Worm (Caenorhabditis elegans) whole organism, early embryonic: ENCODE results near the gene F55H2.5.

Source experiments
- B0310.2 ChIP-seq: sonication (generic microtip); optimal IDR thresholded peaks from 2 replicates; lab custom pipeline; 2016; ENCODE audit warnings: mild to moderate bottlenecking, missing genetic modification characterization, missing compliant biosample characterization
- F13C5.2 ChIP-seq: sonication (generic microtip); optimal IDR thresholded peaks from 2 replicates; lab custom pipeline; 2017; ENCODE audit warnings: mild to moderate bottlenecking, missing genetic modification characterization, inconsistent platforms, missing compliant biosample characterization
- aly-1 ChIP-seq: sonication (generic microtip); optimal IDR thresholded peaks from 2 replicates; lab custom pipeline; 2016; ENCODE audit warnings: missing genetic modification characterization, missing compliant biosample characterization
- ama-1 ChIP-seq: fragments of 150-350 bp; optimal IDR thresholded peaks from 2 replicates; lab custom pipeline; 2014
- ceh-13 ChIP-seq: fragments of 200-800 bp; sonication (Bioruptor generic); optimal IDR thresholded peaks from 2 replicates; lab custom pipeline; 2018; ENCODE audit warnings: mild to moderate bottlenecking, missing genetic modification characterization, missing compliant biosample characterization
- ceh-36 ChIP-seq: sonication (generic microtip); optimal IDR thresholded peaks from 2 replicates; lab custom pipeline; 2016; ENCODE audit warnings: missing genetic modification characterization, inconsistent platforms, missing compliant biosample characterization
- ets-7 ChIP-seq: sonication (generic microtip); optimal IDR thresholded peaks from 2 replicates; lab custom pipeline; 2016; ENCODE audit warnings: missing genotype, missing genetic modification characterization, missing compliant biosample characterization
- flt-1 ChIP-seq: fragments of 200-800 bp; sonication (Bioruptor generic); IDR thresholded peaks from 2 replicates; pipeline ENCODE4 v1.3.6; 2022; ENCODE audit warnings: missing genetic modification characterization, missing compliant biosample characterization
- hmbx-1 ChIP-seq: sonication (generic microtip); optimal IDR thresholded peaks from 2 replicates; lab custom pipeline; 2016; ENCODE audit warnings: mild to moderate bottlenecking, missing genetic modification characterization, missing compliant biosample characterization
- hmg-4 ChIP-seq: fragments of 200-800 bp; sonication (Bioruptor generic); optimal IDR thresholded peaks from 2 replicates; lab custom pipeline; 2018; ENCODE audit warnings: mild to moderate bottlenecking, missing genetic modification characterization, missing compliant biosample characterization
- hnd-1 ChIP-seq: sonication (generic microtip); optimal IDR thresholded peaks from 2 replicates; lab custom pipeline; 2016; ENCODE audit warnings: missing genetic modification characterization, missing compliant biosample characterization
- pes-1 ChIP-seq: fragments of 200-800 bp; sonication (Bioruptor generic); IDR thresholded peaks from 2 replicates; pipeline ENCODE4 v1.3.6; 2022; ENCODE audit warnings: missing genetic modification reagents, missing genetic modification characterization, missing compliant biosample characterization
- scrt-1 ChIP-seq: fragments of 200-800 bp; sonication (Bioruptor generic); IDR thresholded peaks from 2 replicates; pipeline ENCODE4 v1.3.6; 2022; ENCODE audit warnings: missing genetic modification characterization, missing compliant biosample characterization
- sea-1 ChIP-seq: fragments of 200-800 bp; sonication (Bioruptor generic); conservative IDR thresholded peaks from 2 replicates; pipeline ENCODE4 v1.3.6; 2022; ENCODE audit warnings: missing genetic modification characterization, missing compliant biosample characterization
- tbx-11 ChIP-seq: fragments of 200-800 bp; sonication (Bioruptor generic); IDR thresholded peaks from 2 replicates; pipeline ENCODE4 v1.3.6; 2022; ENCODE audit warnings: missing genetic modification characterization, missing compliant biosample characterization
- tbx-37 ChIP-seq: fragments of 200-800 bp; sonication (Bioruptor generic); conservative IDR thresholded peaks from 2 replicates; pipeline ENCODE4 v1.3.6; 2022; ENCODE audit warnings: missing genetic modification reagents, missing genetic modification characterization, missing compliant biosample characterization
- tra-4 ChIP-seq: sonication (generic microtip); optimal IDR thresholded peaks from 2 replicates; lab custom pipeline; 2017; ENCODE audit warnings: missing genetic modification characterization, missing compliant biosample characterization

Gene F55H2.5

ce11 chrIII:9544125-9544524 lies 32.9 kb downstream of the F55H2.5 start, which contains the start of gene ZK1098.9:
ZK1098.9 (plus strand) TSS chrIII:9544425.
- TF ChIP-seq tbx-11 (no peak), tra-4 (tag; lab: Kevin White, UChicago) (no peak), ceh-36 (tag; lab: Kevin White, UChicago) (no peak), F13C5.2 (tag; lab: Kevin White, UChicago) (no peak), sea-1 (GFP tag; lab: Robert Waterston, UW) (no peak), pes-1 (GFP tag; lab: Robert Waterston, UW) (no peak), ama-1 (lab: Kevin White, UChicago) (no peak), hnd-1 (tag; lab: Kevin White, UChicago) (no peak), B0310.2 (no peak)

ce11 chrIII:9544820-9545219 lies 33.5 kb downstream of the F55H2.5 start, which contains the start of gene ZK1098.12:
ZK1098.12 (plus strand) TSS chrIII:9545120.
- TF ChIP-seq hmg-4 (no peak), scrt-1 (GFP tag; lab: Robert Waterston, UW) (no peak), pes-1 (GFP tag; lab: Robert Waterston, UW) (no peak), F13C5.2 (tag; lab: Kevin White, UChicago) (no peak), ceh-36 (tag; lab: Kevin White, UChicago) (no peak), aly-1 (tag; lab: Kevin White, UChicago) (no peak), flt-1 (GFP tag; lab: Robert Waterston, UW) (no peak), tra-4 (tag; lab: Kevin White, UChicago) (no peak), hmbx-1 (tag; lab: Kevin White, UChicago) (no peak), ets-7 (no peak), hnd-1 (tag; lab: Kevin White, UChicago) (no peak), B0310.2 (no peak), sea-1 (GFP tag; lab: Robert Waterston, UW) (no peak), tbx-37 (GFP tag; lab: Robert Waterston, UW) (no peak), ceh-13 (GFP tag; lab: Kevin White, UChicago) (no peak), tbx-11 (no peak), ama-1 (lab: Kevin White, UChicago) (no peak)

ce11 chrIII:9546016-9546659 lies 34.9 kb downstream of the F55H2.5 start, which contains the start of gene unc-16:
unc-16 (plus strand) TSS chrIII:9546258.
- TF ChIP-seq tra-4 (tag; lab: Kevin White, UChicago) (no peak), F13C5.2 (tag; lab: Kevin White, UChicago) (peak; percentile 72), ets-7 (no peak), hmg-4 (peak; percentile 19), sea-1 (GFP tag; lab: Robert Waterston, UW) (no peak), ceh-13 (GFP tag; lab: Kevin White, UChicago) (no peak), hmbx-1 (tag; lab: Kevin White, UChicago) (no peak), scrt-1 (GFP tag; lab: Robert Waterston, UW) (no peak), pes-1 (GFP tag; lab: Robert Waterston, UW) (0 out of 2 replicates have a peak, but pooled peaks have one; percentile 17), ceh-36 (tag; lab: Kevin White, UChicago) (no peak), flt-1 (GFP tag; lab: Robert Waterston, UW) (no peak), ama-1 (lab: Kevin White, UChicago) (no peak), tbx-11 (no peak), aly-1 (tag; lab: Kevin White, UChicago) (no peak), hnd-1 (tag; lab: Kevin White, UChicago) (no peak), tbx-37 (GFP tag; lab: Robert Waterston, UW) (no peak), B0310.2 (no peak)

- TF ChIP-seq tra-4 (tag; lab: Kevin White, UChicago) (no peak), B0310.2 (no peak), hnd-1 (tag; lab: Kevin White, UChicago) (no peak)
These were observed 45.0 kb downstream of the F55H2.5 start, which contains the start of gene ZK1098.11 for ce11 chrIII:9556300-9556699. ZK1098.11 (plus strand) TSS chrIII:9556600.

- TF ChIP-seq hmbx-1 (tag; lab: Kevin White, UChicago) (no peak), B0310.2 (no peak), ceh-36 (tag; lab: Kevin White, UChicago) (no peak), F13C5.2 (tag; lab: Kevin White, UChicago) (no peak), sea-1 (GFP tag; lab: Robert Waterston, UW) (no peak), tbx-11 (no peak), flt-1 (GFP tag; lab: Robert Waterston, UW) (no peak), tbx-37 (GFP tag; lab: Robert Waterston, UW) (no peak), hmg-4 (no peak), scrt-1 (GFP tag; lab: Robert Waterston, UW) (no peak), ceh-13 (GFP tag; lab: Kevin White, UChicago) (no peak), aly-1 (tag; lab: Kevin White, UChicago) (no peak), tra-4 (tag; lab: Kevin White, UChicago) (no peak), ama-1 (lab: Kevin White, UChicago) (no peak), pes-1 (GFP tag; lab: Robert Waterston, UW) (no peak), ets-7 (no peak), hnd-1 (tag; lab: Kevin White, UChicago) (no peak)
These were observed 47.2 kb downstream of the F55H2.5 start, which contains the start of gene C48B4.6 for ce11 chrIII:9558463-9558862. C48B4.6 (minus strand) TSS chrIII:9558563.

- TF ChIP-seq flt-1 (GFP tag; lab: Robert Waterston, UW) (no peak), ceh-13 (GFP tag; lab: Kevin White, UChicago) (no peak), ama-1 (lab: Kevin White, UChicago) (no peak), F13C5.2 (tag; lab: Kevin White, UChicago) (no peak), B0310.2 (no peak), hmbx-1 (tag; lab: Kevin White, UChicago) (no peak), tra-4 (tag; lab: Kevin White, UChicago) (no peak), aly-1 (tag; lab: Kevin White, UChicago) (no peak), tbx-11 (no peak), tbx-37 (GFP tag; lab: Robert Waterston, UW) (no peak), ets-7 (no peak), scrt-1 (GFP tag; lab: Robert Waterston, UW) (no peak), sea-1 (GFP tag; lab: Robert Waterston, UW) (no peak), pes-1 (GFP tag; lab: Robert Waterston, UW) (no peak)
These were observed 48.2 kb downstream of the F55H2.5 start, which contains the start of gene C48B4.7 for ce11 chrIII:9559381-9559881. C48B4.7 (minus strand) TSS chrIII:9559431.
